Fruit fly (Drosophila melanogaster) whole organism, wandering third instar larva: Measurements from ENCODE around the gene Nrx-1.
A peak's percentile ranks its signal among the peaks of the same experiment; 100 is the strongest.

Source experiments
- Abd-B ChIP-seq: fragments of >200 bp; optimal IDR thresholded peaks from 2 replicates; lab custom pipeline; 2017; ENCODE audit warnings: missing biosample characterization, missing genetic modification characterization
- CG32264 ChIP-seq: fragments of 200-800 bp; sonication (Bioruptor generic); optimal IDR thresholded peaks from 2 replicates; lab custom pipeline; 2016; ENCODE audit warnings: missing biosample characterization, missing genetic modification characterization
- CG9705 ChIP-seq: fragments of 200-800 bp; sonication (Bioruptor generic); optimal IDR thresholded peaks from 2 replicates; lab custom pipeline; 2018; ENCODE audit warnings: missing biosample characterization, mild to moderate bottlenecking, missing genetic modification characterization
- CrebA ChIP-seq: fragments of 200-800 bp; sonication (Bioruptor generic); optimal IDR thresholded peaks from 2 replicates; lab custom pipeline; 2016; ENCODE audit warnings: missing biosample characterization, mild to moderate bottlenecking, missing genetic modification characterization, borderline replicate concordance
- GATAd ChIP-seq: sonication (Bioruptor generic); optimal IDR thresholded peaks from 2 replicates; lab custom pipeline; 2016; ENCODE audit warnings: missing biosample characterization, missing genetic modification characterization
- HLH106 ChIP-seq: fragments of 200-800 bp; optimal IDR thresholded peaks from 3 replicates; lab custom pipeline; 2019; ENCODE audit warnings: missing biosample characterization, mild to moderate bottlenecking, missing genetic modification characterization, moderate library complexity
- Hr78 ChIP-seq: fragments of >200 bp; optimal IDR thresholded peaks from 2 replicates; lab custom pipeline; 2017; ENCODE audit warnings: missing biosample characterization, missing genetic modification characterization
- Hr83 ChIP-seq: fragments of 200-300 bp; sonication (Bioruptor generic); optimal IDR thresholded peaks from 2 replicates; lab custom pipeline; 2016; ENCODE audit warnings: missing biosample characterization, mild to moderate bottlenecking, missing genetic modification characterization, moderate library complexity; ENCODE audit not compliant: poor library complexity, severe bottlenecking
- Jra ChIP-seq: sonication (Bioruptor generic); optimal IDR thresholded peaks from 2 replicates; lab custom pipeline; 2016; ENCODE audit warnings: missing biosample characterization, missing genetic modification characterization
- Mio ChIP-seq: sonication (Bioruptor generic); optimal IDR thresholded peaks from 2 replicates; lab custom pipeline; 2016; ENCODE audit warnings: missing biosample characterization, missing genetic modification characterization
- Myc ChIP-seq: fragments of >200 bp; optimal IDR thresholded peaks from 2 replicates; lab custom pipeline; 2017
- OdsH ChIP-seq: fragments of 200-800 bp; sonication (Bioruptor generic); optimal IDR thresholded peaks from 2 replicates; lab custom pipeline; 2016; ENCODE audit warnings: missing biosample characterization, mild to moderate bottlenecking, missing genetic modification characterization
- Rel ChIP-seq, 2 experiments: fragments of 200-800 bp; sonication (Bioruptor generic) in 1 of 2; optimal IDR thresholded peaks; 2 replicates in 1 of 2; 3 replicates in 1 of 2; lab custom pipeline; 2016 to 2019; ENCODE audit warnings: mild to moderate bottlenecking in 2 of 2, missing biosample characterization in 2 of 2, missing genetic modification characterization in 2 of 2, moderate library complexity in 1 of 2
- Sp1 ChIP-seq: fragments of 200-800 bp; sonication (Bioruptor generic); optimal IDR thresholded peaks from 3 replicates; lab custom pipeline; 2019; ENCODE audit warnings: missing biosample characterization, mild to moderate bottlenecking, missing genetic modification characterization, moderate library complexity
- Vsx2 ChIP-seq: fragments of 200-300, 225-300 bp; sonication (Bioruptor generic); optimal IDR thresholded peaks from 2 replicates; lab custom pipeline; 2018; ENCODE audit warnings: missing biosample characterization, missing genetic modification characterization; ENCODE audit not compliant: partially characterized antibody
- br ChIP-seq: fragments of 200-800 bp; sonication (Bioruptor generic); optimal IDR thresholded peaks from 2 replicates; lab custom pipeline; 2016; ENCODE audit warnings: missing biosample characterization, missing genetic modification characterization
- dl ChIP-seq, 2 experiments: fragments of 175-275, 200-275 bp in 1 of 2; fragments of 200-275 bp in 1 of 2; sonication (Bioruptor generic); optimal IDR thresholded peaks; lab custom pipeline; 2018; ENCODE audit warnings: mild to moderate bottlenecking in 2 of 2, missing biosample characterization in 2 of 2, missing genetic modification characterization in 2 of 2, moderate library complexity in 2 of 2; ENCODE audit not compliant: partially characterized antibody in 2 of 2, insufficient read depth in 1 of 2
- dmrt93B ChIP-seq: fragments of 200-800 bp; sonication (Bioruptor generic); optimal IDR thresholded peaks from 2 replicates; lab custom pipeline; 2018; ENCODE audit warnings: missing biosample characterization, mild to moderate bottlenecking, missing genetic modification characterization
- foxo ChIP-seq, 2 experiments: fragments of 200-800 bp; sonication (Bioruptor generic); optimal IDR thresholded peaks; 2 replicates in 1 of 2; 3 replicates in 1 of 2; lab custom pipeline; 2016 to 2017; ENCODE audit warnings: missing biosample characterization in 2 of 2, missing genetic modification characterization in 2 of 2
- fru ChIP-seq: fragments of 200-800 bp; sonication (Bioruptor generic); optimal IDR thresholded peaks from 3 replicates; lab custom pipeline; 2016; ENCODE audit warnings: missing biosample characterization, mild to moderate bottlenecking, missing genetic modification characterization
- h ChIP-seq: fragments of 200-800 bp; sonication (Bioruptor generic); optimal IDR thresholded peaks from 3 replicates; lab custom pipeline; 2016; ENCODE audit warnings: missing biosample characterization, mild to moderate bottlenecking, missing genetic modification characterization
- jim ChIP-seq: fragments of 175-275, 200-325 bp; sonication (Bioruptor generic); optimal IDR thresholded peaks from 2 replicates; lab custom pipeline; 2016; ENCODE audit warnings: missing biosample characterization, mild to moderate bottlenecking, missing genetic modification characterization
- lola ChIP-seq: fragments of >200 bp; optimal IDR thresholded peaks from 2 replicates; lab custom pipeline; 2017; ENCODE audit warnings: missing biosample characterization, missing genetic modification characterization
- pan ChIP-seq: fragments of >200 bp; optimal IDR thresholded peaks from 2 replicates; lab custom pipeline; 2017
- psq ChIP-seq: fragments of 200-800 bp; sonication (Bioruptor generic); optimal IDR thresholded peaks from 3 replicates; lab custom pipeline; 2017; ENCODE audit warnings: missing biosample characterization, mild to moderate bottlenecking, missing genetic modification characterization, moderate library complexity
- rgr ChIP-seq: fragments of 200-800 bp; sonication (Bioruptor generic); optimal IDR thresholded peaks from 3 replicates; lab custom pipeline; 2016; ENCODE audit warnings: missing biosample characterization, mild to moderate bottlenecking, missing genetic modification characterization
- sage ChIP-seq: fragments of 200-800 bp; sonication (Bioruptor generic); optimal IDR thresholded peaks from 2 replicates; lab custom pipeline; 2016; ENCODE audit warnings: missing biosample characterization, mild to moderate bottlenecking, missing genetic modification characterization
- usp ChIP-seq: fragments of >200 bp; optimal IDR thresholded peaks from 2 replicates; lab custom pipeline; 2017; ENCODE audit warnings: missing biosample characterization, missing genetic modification characterization
- woc ChIP-seq: sonication (Bioruptor generic); optimal IDR thresholded peaks from 2 replicates; lab custom pipeline; 2016; ENCODE audit warnings: missing biosample characterization, mild to moderate bottlenecking, missing genetic modification characterization

The Nrx-1 gene

DNA sequence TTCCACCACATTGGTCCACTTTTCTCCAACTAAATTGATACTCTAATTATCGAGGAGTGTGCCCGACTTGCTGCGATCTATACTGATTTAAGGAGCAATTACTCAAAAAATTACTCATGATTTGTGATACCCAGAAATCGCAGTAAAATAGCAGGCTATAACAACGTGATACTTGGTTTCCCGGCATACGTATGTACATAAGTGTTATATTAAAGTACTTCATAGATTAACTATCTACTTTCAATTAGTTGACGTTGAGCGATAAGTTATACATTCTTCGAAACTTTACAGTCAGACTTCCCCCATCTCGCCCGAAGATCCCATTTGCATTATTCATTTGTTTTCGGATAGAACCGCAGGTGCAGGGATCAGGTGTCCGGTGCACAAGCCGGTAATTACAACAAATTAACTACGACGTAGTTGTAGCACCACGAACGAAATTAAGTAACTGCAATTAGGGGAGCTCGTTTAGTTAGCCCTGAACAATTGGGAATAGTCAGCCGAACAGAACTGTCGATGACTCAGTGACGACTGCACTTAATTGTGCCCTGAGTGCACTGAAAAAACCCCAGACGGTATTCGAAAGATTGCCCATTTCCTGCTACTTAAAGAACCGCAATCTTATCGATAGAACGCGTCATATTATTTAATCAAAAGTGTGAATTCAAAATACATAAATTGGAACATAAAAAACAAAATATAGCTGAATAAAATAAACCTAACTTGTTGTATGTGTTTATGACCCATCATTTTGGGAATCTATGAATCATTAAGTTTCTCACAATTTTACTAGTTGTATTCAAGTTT lies 57.4 kb downstream of the Nrx-1 start:
- TF ChIP-seq Rel (GFP tag; optimal IDR thresholded peaks at IDR 0.05; lab: Kevin White, UChicago) (no peak), Rel (tag; optimal IDR thresholded peaks at IDR 0.05; lab: Kevin White, UChicago) (peak; percentile 78), pan (lab: Kevin White, UChicago) (no peak), sage (GFP tag; lab: Kevin White, UChicago) (no peak), br (GFP tag; lab: Kevin White, UChicago) (no peak)
- TF ChIP-seq, all 38 proteins: peak for 1

dm6 chr3R:22526353-22526907 lies 58.1 kb downstream of the Nrx-1 start:
- peak; percentile 27 for TF ChIP-seq fru (GFP tag; lab: Kevin White, UChicago)
- no peak for TF ChIP-seq Jra
- no peak for TF ChIP-seq GATAd (GFP tag; lab: Kevin White, UChicago)
- TF ChIP-seq h (GFP tag; lab: Kevin White, UChicago): no peak
- TF ChIP-seq psq: no peak
- no peak for TF ChIP-seq CG9705 (GFP tag; lab: Kevin White, UChicago)
- TF ChIP-seq Myc (lab: Kevin White, UChicago): no peak
- no peak for TF ChIP-seq br (GFP tag; lab: Kevin White, UChicago)
- peak in 1 of 2 experiments; percentile 18 for TF ChIP-seq foxo (GFP tag; optimal IDR thresholded peaks at IDR 0.05; lab: Kevin White, UChicago)
- peak; percentile 9 for TF ChIP-seq OdsH
- TF ChIP-seq CrebA: no peak
- no peak for TF ChIP-seq Rel (GFP tag; optimal IDR thresholded peaks at IDR 0.05; lab: Kevin White, UChicago)
- peak; percentile 61 for TF ChIP-seq Rel (tag; optimal IDR thresholded peaks at IDR 0.05; lab: Kevin White, UChicago)
- no peak for TF ChIP-seq CG32264 (GFP tag; lab: Kevin White, UChicago)
- no peak for TF ChIP-seq Hr78 (GFP tag; lab: Kevin White, UChicago)
- TF ChIP-seq Mio (GFP tag; lab: Kevin White, UChicago): no peak
- no peak for TF ChIP-seq lola (GFP tag; lab: Kevin White, UChicago)
- no peak for TF ChIP-seq Abd-B (GFP tag; lab: Kevin White, UChicago)
- no peak for TF ChIP-seq rgr (GFP tag; lab: Kevin White, UChicago)
- TF ChIP-seq sage (GFP tag; lab: Kevin White, UChicago): no peak
- no peak for TF ChIP-seq dmrt93B (GFP tag; lab: Kevin White, UChicago)
- TF ChIP-seq dl (GFP tag; optimal IDR thresholded peaks at IDR 0.05; lab: Kevin White, UChicago; ENCODE audit: insufficient read depth in 1 of 2, partially characterized antibody in 2 of 2): peak in 1 of 2 experiments; percentile 32
- TF ChIP-seq Sp1: no peak
- no peak for TF ChIP-seq pan (lab: Kevin White, UChicago)
- TF ChIP-seq Vsx2: no peak
- TF ChIP-seq usp (GFP tag; lab: Kevin White, UChicago): no peak
- TF ChIP-seq HLH106 (tag; lab: Kevin White, UChicago): no peak

dm6 chr3R:22527192-22527591 lies 58.9 kb downstream of the Nrx-1 start:
- TF ChIP-seq Rel (GFP tag; optimal IDR thresholded peaks at IDR 0.05; lab: Kevin White, UChicago) (no peak), Rel (tag; optimal IDR thresholded peaks at IDR 0.05; lab: Kevin White, UChicago) (peak; percentile 32), dl (GFP tag; optimal IDR thresholded peaks at IDR 0.05; lab: Kevin White, UChicago; ENCODE audit: insufficient read depth in 1 of 2, partially characterized antibody in 2 of 2) (no peak), Sp1 (peak; percentile 37), h (GFP tag; lab: Kevin White, UChicago) (peak; percentile 98), jim (GFP tag; lab: Kevin White, UChicago) (peak; percentile 35), pan (lab: Kevin White, UChicago) (no peak), Hr78 (GFP tag; lab: Kevin White, UChicago) (no peak), woc (no peak), foxo (GFP tag; optimal IDR thresholded peaks at IDR 0.05; lab: Kevin White, UChicago) (peak in 1 of 2 experiments; percentile 39), sage (GFP tag; lab: Kevin White, UChicago) (no peak)

DNA sequence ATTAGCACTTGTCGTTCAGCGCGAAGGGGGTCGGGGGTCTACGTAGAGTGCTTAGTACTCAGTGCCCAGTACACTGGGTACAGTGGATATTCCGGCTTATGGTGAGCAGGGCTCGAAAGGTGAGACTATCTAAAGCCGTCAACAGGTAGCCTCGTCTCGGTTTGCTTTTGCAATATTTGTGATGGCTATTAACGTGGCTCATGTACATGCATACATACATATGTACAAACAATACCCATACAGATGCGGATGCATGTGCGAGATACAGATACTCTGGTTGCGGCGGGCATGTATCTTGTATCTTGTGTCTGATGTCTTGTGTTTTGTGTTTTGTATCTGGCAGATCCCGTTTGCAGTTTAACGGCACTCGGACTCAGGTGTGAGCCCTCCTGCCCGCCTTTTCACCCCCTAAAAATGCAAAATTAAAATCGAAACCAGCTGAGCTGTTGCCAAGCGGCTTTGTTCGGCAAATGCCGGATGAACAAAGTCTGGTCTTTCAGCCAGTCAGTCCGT lies 59.4 kb downstream of the Nrx-1 start:
- no peak for TF ChIP-seq Rel (GFP tag; optimal IDR thresholded peaks at IDR 0.05; lab: Kevin White, UChicago)
- TF ChIP-seq Rel (tag; optimal IDR thresholded peaks at IDR 0.05; lab: Kevin White, UChicago): peak; percentile 23
- peak; percentile 21 for TF ChIP-seq Hr83
- TF ChIP-seq Abd-B (GFP tag; lab: Kevin White, UChicago): no peak
